Worm (Caenorhabditis elegans): Measurements from ENCODE around the gene ndub-6.
A peak's percentile ranks its signal among the peaks of the same experiment; 100 is the strongest.

The ndub-6 gene

DNA sequence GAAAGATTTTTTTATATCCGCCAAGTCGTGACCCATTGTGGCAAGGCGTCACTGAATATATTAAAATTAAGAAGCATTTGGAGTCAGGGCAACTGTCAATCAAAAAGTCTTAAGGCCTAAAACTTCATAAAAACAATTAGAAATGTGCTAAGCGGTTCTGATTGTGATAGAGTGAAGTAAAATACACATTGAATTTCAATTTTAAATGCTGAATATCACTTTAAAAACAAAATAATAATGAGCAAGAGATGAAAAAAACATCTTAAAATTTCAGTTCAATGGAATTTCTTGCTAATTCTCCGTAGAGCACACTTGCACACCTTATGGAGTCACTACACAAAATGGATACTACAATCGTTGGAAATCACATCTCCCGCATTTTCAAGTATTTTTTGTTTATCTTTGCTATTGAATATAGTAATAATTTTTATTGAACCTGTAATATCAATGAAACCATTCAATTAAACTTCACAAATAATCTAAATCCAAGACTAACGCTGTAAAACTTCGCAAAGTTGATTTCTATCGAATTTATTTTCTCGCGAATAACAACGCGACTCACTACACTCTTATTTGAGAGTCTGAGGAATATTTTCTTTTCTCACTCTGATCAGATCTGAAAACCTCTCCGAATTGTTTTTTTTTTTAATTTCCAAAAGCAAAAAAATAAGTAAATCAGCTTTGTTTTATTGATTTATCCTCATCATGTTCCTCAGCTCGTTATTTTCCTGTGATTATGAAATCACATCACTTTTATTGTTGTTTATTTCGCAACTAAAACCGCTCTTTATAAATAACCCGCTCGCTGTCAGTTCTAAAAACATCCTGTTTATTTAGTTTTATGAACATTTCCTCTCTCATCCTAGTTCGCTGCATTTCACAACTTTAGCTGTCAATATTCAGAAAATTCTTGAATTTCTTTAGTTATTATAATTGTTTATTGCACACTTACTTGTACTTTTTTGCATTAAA, 16.5 kb upstream of the ndub-6 start, which contains the start of gene mars-1 (continued):
- no peak for TF ChIP-seq snpc-1.1 (tag; optimal IDR thresholded peaks at IDR 0.05; ENCODE audit: insufficient read depth)
- TF ChIP-seq D2030.7 (GFP tag; IDR thresholded peaks at IDR 0.05): 0 out of 2 replicates have a peak, but pooled peaks have one; percentile 19
- TF ChIP-seq efl-1 (GFP tag; optimal IDR thresholded peaks at IDR 0.05): peak; percentile 3
- TF ChIP-seq snpc-4 (GFP tag; optimal IDR thresholded peaks at IDR 0.05): no peak
- TF ChIP-seq snpc-4 (tag; optimal IDR thresholded peaks at IDR 0.05): peak in 2 of 4 experiments; percentile 12 to 41
- TF ChIP-seq hmg-20 (GFP tag; IDR thresholded peaks at IDR 0.05): no peak
- TF ChIP-seq snpc-3.4 (tag; optimal IDR thresholded peaks at IDR 0.05): no peak
- no peak for TF ChIP-seq F49E8.2 (tag; optimal IDR thresholded peaks at IDR 0.05; ENCODE audit: insufficient read depth)
- no peak for TF ChIP-seq ztf-28 (GFP tag; IDR thresholded peaks at IDR 0.05)
- TF ChIP-seq madf-10 (tag; optimal IDR thresholded peaks at IDR 0.05): peak; percentile 1
- TF ChIP-seq cebp-2 (GFP tag; IDR thresholded peaks at IDR 0.05): no peak
- no peak for TF ChIP-seq mxl-1 (tag; optimal IDR thresholded peaks at IDR 0.05)
- TF ChIP-seq lin-54 (GFP tag; optimal IDR thresholded peaks at IDR 0.05): peak; percentile 41
- TF ChIP-seq Y95B8A.8 (GFP tag; IDR thresholded peaks at IDR 0.05): no peak
- TF ChIP-seq athp-1 (tag; optimal IDR thresholded peaks at IDR 0.05): no peak
- TF ChIP-seq B0035.1 (tag; optimal IDR thresholded peaks at IDR 0.05): no peak
- TF ChIP-seq cebp-1 (GFP tag; IDR thresholded peaks at IDR 0.05): peak; percentile 48; the same call in 1 of the 2 replicates
- peak; percentile 94 for TF ChIP-seq cebp-1 (tag; optimal IDR thresholded peaks at IDR 0.05)
- TF ChIP-seq F55B11.4 (tag; optimal IDR thresholded peaks at IDR 0.05; ENCODE audit: borderline replicate concordance, insufficient read depth): no peak
- no peak for TF ChIP-seq ztf-26 (tag; optimal IDR thresholded peaks at IDR 0.05)
- 0 out of 2 replicates have a peak, but pooled peaks have one; percentile 42 for TF ChIP-seq nfyb-1 (GFP tag; IDR thresholded peaks at IDR 0.05)
- no peak for TF ChIP-seq sdz-38 (tag; optimal IDR thresholded peaks at IDR 0.05)
- peak in 1 of 2 experiments; percentile 28 for TF ChIP-seq let-607 (tag; optimal IDR thresholded peaks at IDR 0.05)
- no peak for TF ChIP-seq ekl-4 (GFP tag; IDR thresholded peaks at IDR 0.05)
- TF ChIP-seq madf-3 (GFP tag; IDR thresholded peaks at IDR 0.05): no peak
- TF ChIP-seq sptf-2 (GFP tag; optimal IDR thresholded peaks at IDR 0.05): no peak
- TF ChIP-seq ama-1 (optimal IDR thresholded peaks at IDR 0.05): no peak
- TF ChIP-seq ama-1 (GFP tag; optimal IDR thresholded peaks at IDR 0.05): no peak
- no peak for TF ChIP-seq C06A6.2 (GFP tag; conservative IDR thresholded peaks at IDR 0.05)
- TF ChIP-seq ceh-100 (GFP tag; IDR thresholded peaks at IDR 0.05): peak; percentile 95
- no peak for TF ChIP-seq ets-4 (GFP tag; optimal IDR thresholded peaks at IDR 0.05)
- peak; percentile 36; the same call in 1 of the 2 replicates for TF ChIP-seq dox-1 (GFP tag; IDR thresholded peaks at IDR 0.05)
- TF ChIP-seq madf-8 (GFP tag; conservative IDR thresholded peaks at IDR 0.05): no peak
- peak; percentile 22; the same call in 1 of the 2 replicates for TF ChIP-seq rcor-1 (GFP tag; IDR thresholded peaks at IDR 0.05)
- 0 out of 2 replicates have a peak, but pooled peaks have one; percentile 31 for TF ChIP-seq K11D2.4 (GFP tag; IDR thresholded peaks at IDR 0.05)
- peak in 1 of 3 experiments; percentile 23 for TF ChIP-seq lin-35 (GFP tag; optimal IDR thresholded peaks at IDR 0.05)
- no peak for TF ChIP-seq lag-1 (GFP tag; IDR thresholded peaks at IDR 0.05)
- no peak for TF ChIP-seq ceh-58 (GFP tag; IDR thresholded peaks at IDR 0.05)
- no peak for TF ChIP-seq C17E4.6 (GFP tag; IDR thresholded peaks at IDR 0.05)
- no peak for TF ChIP-seq ztf-18 (tag; optimal IDR thresholded peaks at IDR 0.05)
- TF ChIP-seq hlh-26 (GFP tag; conservative IDR thresholded peaks at IDR 0.05): no peak
- TF ChIP-seq nhr-90 (tag; optimal IDR thresholded peaks at IDR 0.05): no peak
- no peak for TF ChIP-seq repo-1 (tag; optimal IDR thresholded peaks at IDR 0.05)
- no peak for TF ChIP-seq F52B5.7 (tag; optimal IDR thresholded peaks at IDR 0.05)
- no peak for TF ChIP-seq ceh-79 (tag; optimal IDR thresholded peaks at IDR 0.05)
- TF ChIP-seq sea-2 (GFP tag; IDR thresholded peaks at IDR 0.05): no peak
- peak; percentile 44 for TF ChIP-seq nhr-80 (tag; optimal IDR thresholded peaks at IDR 0.05)

Data from whole organism, young adult.